Fruit fly (Drosophila melanogaster) Kc167 (cell line): Measurements from ENCODE around the gene Polr1D.

ENCODE experiments used
- Myc ChIP-seq: fragments of >200 bp; optimal IDR thresholded peaks from 2 replicates; lab custom pipeline; 2017; ENCODE audit warnings: missing external identifiers
- Sin3A ChIP-seq: fragments of >200 bp; optimal IDR thresholded peaks from 2 replicates; lab custom pipeline; 2018; ENCODE audit warnings: missing external identifiers
- h ChIP-seq: fragments of >200 bp; optimal IDR thresholded peaks from 3 replicates; lab custom pipeline; 2018; ENCODE audit warnings: missing external identifiers
- insv ChIP-seq: fragments of >200 bp; optimal IDR thresholded peaks from 3 replicates; lab custom pipeline; 2018; ENCODE audit warnings: missing external identifiers
- psq ChIP-seq: fragments of >200 bp; optimal IDR thresholded peaks from 2 replicates; lab custom pipeline; 2017; ENCODE audit warnings: missing external identifiers
- ttk ChIP-seq: sonication (Bioruptor generic); optimal IDR thresholded peaks from 2 replicates; lab custom pipeline; 2017; ENCODE audit warnings: missing external identifiers

Polr1D gene

DNA sequence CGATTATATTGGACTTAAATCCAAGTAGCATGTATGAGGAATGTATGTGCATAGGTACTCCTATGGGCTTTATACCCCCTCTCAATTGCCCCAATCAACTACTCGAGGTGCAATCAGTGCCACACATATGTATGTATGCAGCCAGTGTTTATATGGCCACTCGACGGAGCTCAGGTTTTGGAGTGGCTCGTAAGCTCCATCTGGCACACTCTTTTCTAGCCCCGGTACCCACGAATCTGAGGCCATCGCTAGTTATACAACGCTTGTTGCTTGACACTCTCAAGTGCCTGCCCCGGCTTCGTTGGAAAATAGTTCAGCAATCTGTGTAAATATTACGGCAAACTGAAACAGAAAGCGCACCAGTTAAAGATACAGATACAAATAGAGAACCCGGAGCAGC lies 38.7 kb downstream of the Polr1D start:
- TF ChIP-seq Myc (no peak), ttk (lab: Kevin White, UChicago) (no peak)

DNA sequence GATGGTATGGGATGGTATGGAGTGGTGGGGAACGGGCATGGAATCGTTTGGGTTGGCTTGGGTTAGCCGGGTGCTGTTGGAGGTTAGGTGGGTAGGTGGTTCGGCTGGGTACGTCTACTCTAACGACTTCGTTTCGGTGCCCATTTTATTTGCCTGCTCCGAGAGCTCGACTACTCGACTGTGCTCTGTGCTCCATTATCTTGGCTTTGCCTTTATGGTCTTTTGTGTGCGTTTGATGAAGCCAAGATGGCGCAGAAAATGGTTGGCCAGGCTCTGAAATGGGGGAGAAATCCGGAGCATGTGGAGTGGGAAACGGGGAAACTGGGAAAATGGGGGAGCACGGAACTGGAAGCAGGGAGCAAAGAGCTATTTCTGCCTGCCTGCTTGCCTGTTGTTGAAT lies 41.2 kb downstream of the Polr1D start:
- TF ChIP-seq Sin3A (lab: Kevin White, UChicago) (no peak), Myc (no peak), ttk (lab: Kevin White, UChicago) (no peak), insv (lab: Kevin White, UChicago) (no peak), psq (no peak), h (lab: Kevin White, UChicago) (no peak)

DNA sequence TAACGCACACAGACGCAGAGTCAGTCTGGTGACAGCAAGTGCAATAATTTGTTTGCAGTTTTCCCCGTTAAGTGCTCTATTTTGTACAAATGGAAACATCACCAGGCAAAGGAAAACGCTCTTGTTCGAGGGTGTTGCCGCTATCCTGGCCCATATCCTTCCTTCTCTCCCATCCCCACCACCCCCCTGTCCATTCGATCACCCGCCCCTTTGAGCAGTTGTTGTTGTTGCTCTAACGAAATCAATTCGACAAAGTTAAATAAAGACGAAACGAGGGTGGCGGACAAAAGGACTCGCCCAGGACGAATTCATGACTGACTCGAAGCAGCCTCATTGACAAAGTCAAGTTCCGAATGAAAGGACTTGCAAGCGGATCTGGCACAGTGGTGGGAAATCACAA lies 45.6 kb downstream of the Polr1D start:
- TF ChIP-seq insv (lab: Kevin White, UChicago) (no peak), psq (no peak), Sin3A (lab: Kevin White, UChicago) (no peak), Myc (no peak), h (lab: Kevin White, UChicago) (no peak), ttk (lab: Kevin White, UChicago) (no peak)

- TF ChIP-seq Sin3A (lab: Kevin White, UChicago) (no peak), Myc (no peak), psq (no peak)
Observed at dm6 chr2L:19088895-19089294, 46.1 kb downstream of the Polr1D start.

- TF ChIP-seq psq (no peak), Myc (no peak), h (lab: Kevin White, UChicago) (no peak), insv (lab: Kevin White, UChicago) (no peak), Sin3A (lab: Kevin White, UChicago) (no peak), ttk (lab: Kevin White, UChicago) (no peak)
Observed at dm6 chr2L:19083320-19083764, 51.7 kb downstream of the Polr1D start.
